Fruit fly (Drosophila melanogaster) whole organism, adult: ENCODE measurements around the gene htl.

ENCODE experiments used
- CG11617 ChIP-seq: fragments of 200-800 bp; sonication (Bioruptor generic); optimal IDR thresholded peaks from 2 replicates; lab custom pipeline; 2017; ENCODE audit warnings: mild to moderate bottlenecking, missing biosample characterization, missing genetic modification reagents, missing genetic modification characterization
- CG12768 ChIP-seq: fragments of 200-800 bp; sonication (Bioruptor generic); optimal IDR thresholded peaks from 2 replicates; lab custom pipeline; 2017; ENCODE audit warnings: missing biosample characterization, missing genetic modification characterization, mild to moderate bottlenecking, moderate library complexity, missing genetic modification reagents
- CG14711 ChIP-seq: fragments of 200-800 bp; sonication (Bioruptor generic); optimal IDR thresholded peaks from 2 replicates; lab custom pipeline; 2018; ENCODE audit warnings: missing biosample characterization, mild to moderate bottlenecking, missing genetic modification characterization, moderate library complexity
- CG1620 ChIP-seq: fragments of 200-800 bp; sonication (Bioruptor generic); optimal IDR thresholded peaks from 2 replicates; lab custom pipeline; 2016; ENCODE audit warnings: missing biosample characterization, missing genetic modification characterization
- CG33017 ChIP-seq: fragments of 200-800 bp; sonication (Bioruptor generic); optimal IDR thresholded peaks from 2 replicates; lab custom pipeline; 2018; ENCODE audit warnings: missing biosample characterization, mild to moderate bottlenecking, missing genetic modification characterization, moderate library complexity
- CG5204 ChIP-seq: fragments of 200-800 bp; sonication (Bioruptor generic); optimal IDR thresholded peaks from 2 replicates; lab custom pipeline; 2016; ENCODE audit warnings: missing biosample characterization, missing genetic modification characterization
- CG7045 ChIP-seq: fragments of 200-800 bp; sonication (Bioruptor generic); optimal IDR thresholded peaks from 2 replicates; lab custom pipeline; 2017; ENCODE audit warnings: missing biosample characterization, mild to moderate bottlenecking, missing genetic modification characterization
- CG7101 ChIP-seq: fragments of 200-800 bp; sonication (Bioruptor generic); optimal IDR thresholded peaks from 2 replicates; lab custom pipeline; 2018; ENCODE audit warnings: missing biosample characterization, mild to moderate bottlenecking, missing genetic modification characterization, moderate library complexity
- Clk ChIP-seq: fragments of 200-800 bp; sonication (Bioruptor generic); optimal IDR thresholded peaks from 2 replicates; lab custom pipeline; 2017; ENCODE audit warnings: missing biosample characterization, missing genetic modification characterization
- Crg-1 ChIP-seq: fragments of 200-800 bp; sonication (Bioruptor generic); optimal IDR thresholded peaks from 2 replicates; lab custom pipeline; 2016; ENCODE audit warnings: missing biosample characterization, missing genetic modification characterization
- Hr96 ChIP-seq: fragments of 200-800 bp; sonication (Bioruptor generic); optimal IDR thresholded peaks from 2 replicates; lab custom pipeline; 2016; ENCODE audit warnings: missing biosample characterization, missing genetic modification characterization
- Mnt ChIP-seq: fragments of 200-800 bp; sonication (Bioruptor generic); optimal IDR thresholded peaks from 2 replicates; lab custom pipeline; 2016; ENCODE audit warnings: missing biosample characterization, mild to moderate bottlenecking, missing genetic modification characterization
- bab1 ChIP-seq: fragments of 200-800 bp; sonication (Bioruptor generic); optimal IDR thresholded peaks from 3 replicates; lab custom pipeline; 2019; ENCODE audit warnings: missing biosample characterization, mild to moderate bottlenecking, missing genetic modification characterization, moderate library complexity
- cic ChIP-seq: fragments of 200-800 bp; sonication (Bioruptor generic); optimal IDR thresholded peaks from 2 replicates; lab custom pipeline; 2017; ENCODE audit warnings: missing biosample characterization, mild to moderate bottlenecking, missing genetic modification characterization, moderate library complexity
- cnc ChIP-seq, 2 experiments: fragments of >200 bp; optimal IDR thresholded peaks; 2 replicates each; lab custom pipeline; 2017
- kay ChIP-seq: fragments of 200-800 bp; sonication (Bioruptor generic); peaks from one replicate; lab custom pipeline; 2016; ENCODE audit warnings: missing biosample characterization, missing genetic modification characterization, borderline replicate concordance
- ovo ChIP-seq: fragments of 200-800 bp; sonication (Bioruptor generic); optimal IDR thresholded peaks from 2 replicates; lab custom pipeline; 2016; ENCODE audit warnings: missing biosample characterization, missing genetic modification characterization
- pad ChIP-seq: fragments of 200-800 bp; sonication (Bioruptor generic); optimal IDR thresholded peaks from 3 replicates; lab custom pipeline; 2017; ENCODE audit warnings: missing biosample characterization, missing genetic modification characterization, mild to moderate bottlenecking, moderate library complexity, missing genetic modification reagents
- tj ChIP-seq: fragments of 200-800 bp; sonication (Bioruptor generic); optimal IDR thresholded peaks from 3 replicates; lab custom pipeline; 2017; ENCODE audit warnings: missing biosample characterization, mild to moderate bottlenecking, missing genetic modification characterization, moderate library complexity
- toe ChIP-seq: fragments of 200-800 bp; sonication (Bioruptor generic); optimal IDR thresholded peaks from 2 replicates; lab custom pipeline; 2016; ENCODE audit warnings: missing biosample characterization, missing genetic modification characterization

htl gene

dm6 chr3R:18027789-18028188 is 25.0 kb downstream of the htl start:
- TF ChIP-seq CG14711 (tag; lab: Kevin White, UChicago) (no peak), cnc (optimal IDR thresholded peaks at IDR 0.05; lab: Kevin White, UChicago) (no peak)

- TF ChIP-seq Clk (GFP tag; lab: Kevin White, UChicago) (no peak), toe (GFP tag; lab: Kevin White, UChicago) (no peak), bab1 (GFP tag; lab: Kevin White, UChicago) (no peak), Mnt (GFP tag; lab: Kevin White, UChicago) (no peak), CG14711 (tag; lab: Kevin White, UChicago) (no peak), cic (GFP tag; lab: Kevin White, UChicago) (no peak)
Measured at dm6 chr3R:18027307-18027706, 25.5 kb downstream of the htl start.

dm6 chr3R:18026536-18026935 is 26.2 kb downstream of the htl start:
- TF ChIP-seq bab1 (GFP tag; lab: Kevin White, UChicago) = no peak
- no peak for TF ChIP-seq CG12768 (GFP tag; lab: Kevin White, UChicago)
- no peak for TF ChIP-seq pad (GFP tag; lab: Kevin White, UChicago)
- no peak for TF ChIP-seq CG14711 (tag; lab: Kevin White, UChicago)
- no peak for TF ChIP-seq CG7045
- no peak for TF ChIP-seq Crg-1 (GFP tag; lab: Kevin White, UChicago)
- TF ChIP-seq CG7101 = no peak
- TF ChIP-seq toe (GFP tag; lab: Kevin White, UChicago) = no peak
- no peak for TF ChIP-seq tj (GFP tag; lab: Kevin White, UChicago)
- no peak for TF ChIP-seq Clk (GFP tag; lab: Kevin White, UChicago)
- TF ChIP-seq Mnt (GFP tag; lab: Kevin White, UChicago) = no peak
- no peak for TF ChIP-seq CG5204 (GFP tag; lab: Kevin White, UChicago)
- no peak for TF ChIP-seq kay (GFP tag; lab: Kevin White, UChicago)
- TF ChIP-seq cnc (optimal IDR thresholded peaks at IDR 0.05; lab: Kevin White, UChicago) = no peak

- no peak for TF ChIP-seq toe (GFP tag; lab: Kevin White, UChicago)
- TF ChIP-seq cic (GFP tag; lab: Kevin White, UChicago) = no peak
- TF ChIP-seq Mnt (GFP tag; lab: Kevin White, UChicago) = no peak
- no peak for TF ChIP-seq CG11617 (GFP tag; lab: Kevin White, UChicago)
- TF ChIP-seq CG14711 (tag; lab: Kevin White, UChicago) = no peak
- TF ChIP-seq cnc (optimal IDR thresholded peaks at IDR 0.05; lab: Kevin White, UChicago) = no peak
- TF ChIP-seq Clk (GFP tag; lab: Kevin White, UChicago) = no peak
- TF ChIP-seq pad (GFP tag; lab: Kevin White, UChicago) = no peak
- TF ChIP-seq CG7045 = no peak
- TF ChIP-seq CG1620 (GFP tag; lab: Kevin White, UChicago) = no peak
- TF ChIP-seq tj (GFP tag; lab: Kevin White, UChicago) = no peak
- no peak for TF ChIP-seq Hr96 (GFP tag; lab: Kevin White, UChicago)
- TF ChIP-seq CG33017 (tag; lab: Kevin White, UChicago) = no peak
- TF ChIP-seq CG12768 (GFP tag; lab: Kevin White, UChicago) = no peak
Measured at dm6 chr3R:18023407-18023806, 29.4 kb downstream of the htl start, which contains the start of gene CG7794. Gene CG7794 (plus strand): TSS chr3R:18023707.

- TF ChIP-seq toe (GFP tag; lab: Kevin White, UChicago) = peak; percentile 54
- no peak for TF ChIP-seq ovo (GFP tag; lab: Kevin White, UChicago)
- TF ChIP-seq Crg-1 (GFP tag; lab: Kevin White, UChicago) = peak; percentile 49
- TF ChIP-seq CG11617 (GFP tag; lab: Kevin White, UChicago) = no peak
- TF ChIP-seq Clk (GFP tag; lab: Kevin White, UChicago) = no peak
- TF ChIP-seq CG14711 (tag; lab: Kevin White, UChicago) = peak; percentile 34
- TF ChIP-seq CG5204 (GFP tag; lab: Kevin White, UChicago) = peak; percentile 1
- TF ChIP-seq CG1620 (GFP tag; lab: Kevin White, UChicago) = peak; percentile 63
- peak; percentile 25 for TF ChIP-seq CG7045
- TF ChIP-seq Hr96 (GFP tag; lab: Kevin White, UChicago) = peak; percentile 75
- peak; percentile 37 for TF ChIP-seq CG7101
- TF ChIP-seq cnc (optimal IDR thresholded peaks at IDR 0.05; lab: Kevin White, UChicago) = no peak
- TF ChIP-seq CG33017 (tag; lab: Kevin White, UChicago) = no peak
- peak; percentile 23 for TF ChIP-seq Mnt (GFP tag; lab: Kevin White, UChicago)
- TF ChIP-seq cic (GFP tag; lab: Kevin White, UChicago) = no peak
- no peak for TF ChIP-seq kay (GFP tag; lab: Kevin White, UChicago)
- peak; percentile 42 for TF ChIP-seq pad (GFP tag; lab: Kevin White, UChicago)
- TF ChIP-seq CG12768 (GFP tag; lab: Kevin White, UChicago) = no peak
- TF ChIP-seq tj (GFP tag; lab: Kevin White, UChicago) = no peak
- peak; percentile 55 for TF ChIP-seq bab1 (GFP tag; lab: Kevin White, UChicago)
Measured at dm6 chr3R:18021261-18021679, 31.5 kb downstream of the htl start, which contains the start of gene CG7785. Gene CG7785 (plus strand): TSS chr3R:18021600.

- peak; percentile 47 for TF ChIP-seq CG7101
- TF ChIP-seq toe (GFP tag; lab: Kevin White, UChicago) = no peak
- TF ChIP-seq CG11617 (GFP tag; lab: Kevin White, UChicago) = peak; percentile 4
- no peak for TF ChIP-seq kay (GFP tag; lab: Kevin White, UChicago)
- TF ChIP-seq Clk (GFP tag; lab: Kevin White, UChicago) = peak; percentile 9
- no peak for TF ChIP-seq bab1 (GFP tag; lab: Kevin White, UChicago)
- TF ChIP-seq pad (GFP tag; lab: Kevin White, UChicago) = no peak
- no peak for TF ChIP-seq cnc (optimal IDR thresholded peaks at IDR 0.05; lab: Kevin White, UChicago)
- TF ChIP-seq cic (GFP tag; lab: Kevin White, UChicago) = no peak
- peak; percentile 2 for TF ChIP-seq tj (GFP tag; lab: Kevin White, UChicago)
- no peak for TF ChIP-seq Mnt (GFP tag; lab: Kevin White, UChicago)
- TF ChIP-seq Crg-1 (GFP tag; lab: Kevin White, UChicago) = no peak
- TF ChIP-seq Hr96 (GFP tag; lab: Kevin White, UChicago) = no peak
- no peak for TF ChIP-seq ovo (GFP tag; lab: Kevin White, UChicago)
- peak; percentile 24 for TF ChIP-seq CG7045
- TF ChIP-seq CG1620 (GFP tag; lab: Kevin White, UChicago) = no peak
- peak; percentile 56 for TF ChIP-seq CG33017 (tag; lab: Kevin White, UChicago)
- TF ChIP-seq CG12768 (GFP tag; lab: Kevin White, UChicago) = peak; percentile 45
- peak; percentile 0 for TF ChIP-seq CG5204 (GFP tag; lab: Kevin White, UChicago)
- TF ChIP-seq CG14711 (tag; lab: Kevin White, UChicago) = peak; percentile 49
Measured at dm6 chr3R:18018828-18019461, 33.8 kb downstream of the htl start, which contains the start of gene DNaseII. Gene DNaseII (plus strand): TSS chr3R:18019375.
